Worm (Caenorhabditis elegans): Measurements from ENCODE around the gene Y48E1B.3.

ce11 chrII:13531118-13531517, 36.7 kb downstream of the Y48E1B.3 start, which contains the start of gene snx-14:
- no peak for TF ChIP-seq unc-39 (tag; optimal IDR thresholded peaks at IDR 0.05)
- no peak for TF ChIP-seq nhr-28 (tag; optimal IDR thresholded peaks at IDR 0.05)
- no peak for TF ChIP-seq flh-1 (GFP tag; optimal IDR thresholded peaks at IDR 0.05)
- no peak for TF ChIP-seq unc-62 (GFP tag; optimal IDR thresholded peaks at IDR 0.05)
- no peak for TF ChIP-seq mep-1 (tag; optimal IDR thresholded peaks at IDR 0.05)

Data from whole organism, mixed stage, embryonic.